Fruit fly (Drosophila melanogaster) whole organism, embryonic: Measurements from ENCODE around the gene CG12010.

Experiments used
- Adf1 ChIP-seq: fragments of 200-800 bp; sonication (Bioruptor generic); IDR thresholded peaks from 2 replicates; pipeline ENCODE4 v1.3.6; 2022; ENCODE audit warnings: missing biosample characterization, missing genetic modification characterization
- Antp ChIP-seq: fragments of 200-800 bp; sonication (Bioruptor generic); optimal IDR thresholded peaks from 3 replicates; lab custom pipeline; 2016; ENCODE audit warnings: missing biosample characterization, missing genetic modification characterization
- B-H2 ChIP-seq: fragments of 200-800 bp; sonication (Bioruptor generic); optimal IDR thresholded peaks from 2 replicates; lab custom pipeline; 2018; ENCODE audit warnings: missing biosample characterization, mild to moderate bottlenecking, missing genetic modification characterization
- Blimp-1 ChIP-seq: fragments of 200-800 bp; sonication (Bioruptor generic); optimal IDR thresholded peaks from 3 replicates; lab custom pipeline; 2018; ENCODE audit warnings: missing biosample characterization, missing genetic modification characterization, mild to moderate bottlenecking, moderate library complexity, missing genetic modification reagents
- BtbVII ChIP-seq: fragments of 200-800 bp; sonication (Bioruptor generic); optimal IDR thresholded peaks from 3 replicates; lab custom pipeline; 2017; ENCODE audit warnings: missing biosample characterization, mild to moderate bottlenecking, missing genetic modification characterization
- CG10209 ChIP-seq: fragments of 200-800 bp; sonication (Bioruptor generic); optimal IDR thresholded peaks from 3 replicates; lab custom pipeline; 2017; ENCODE audit warnings: missing biosample characterization, mild to moderate bottlenecking, missing genetic modification characterization, missing genetic modification reagents
- CG11093 ChIP-seq: fragments of 200-800 bp; sonication (Bioruptor generic); IDR thresholded peaks from 3 replicates; pipeline ENCODE4 v1.3.6; 2022; ENCODE audit warnings: missing biosample characterization, missing genetic modification characterization
- CG12236 ChIP-seq: fragments of 200-800 bp; sonication (Bioruptor generic); optimal IDR thresholded peaks from 2 replicates; lab custom pipeline; 2016; ENCODE audit warnings: missing biosample characterization, missing genetic modification characterization
- CG12299 ChIP-seq: fragments of 200-800 bp; sonication (Bioruptor generic); optimal IDR thresholded peaks from 2 replicates; lab custom pipeline; 2018; ENCODE audit warnings: missing biosample characterization, mild to moderate bottlenecking, missing genetic modification characterization
- CG12769 ChIP-seq: fragments of 200-800 bp; sonication (Bioruptor generic); optimal IDR thresholded peaks from 2 replicates; lab custom pipeline; 2019; ENCODE audit warnings: missing biosample characterization, mild to moderate bottlenecking, missing genetic modification characterization, moderate library complexity
- CG15073 ChIP-seq: fragments of 200-800 bp; sonication (Bioruptor generic); optimal IDR thresholded peaks from 2 replicates; lab custom pipeline; 2016; ENCODE audit warnings: missing biosample characterization, missing genetic modification characterization
- CG16863 ChIP-seq: fragments of 200-800 bp; sonication (Bioruptor generic); optimal IDR thresholded peaks from 3 replicates; lab custom pipeline; 2016; ENCODE audit warnings: missing biosample characterization, missing genetic modification characterization
- CG2202 ChIP-seq: fragments of 200-800 bp; sonication (Bioruptor generic); optimal IDR thresholded peaks from 2 replicates; lab custom pipeline; 2018; ENCODE audit warnings: missing biosample characterization, mild to moderate bottlenecking, missing genetic modification characterization
- CG4282 ChIP-seq: fragments of 200-800 bp; sonication (Bioruptor generic); optimal IDR thresholded peaks from 2 replicates; lab custom pipeline; 2016; ENCODE audit warnings: missing biosample characterization, missing genetic modification characterization
- CG4617 ChIP-seq: fragments of 200-800 bp; sonication (Bioruptor generic); optimal IDR thresholded peaks from 3 replicates; lab custom pipeline; 2016; ENCODE audit warnings: missing biosample characterization, missing genetic modification characterization, borderline replicate concordance
- CG7556 ChIP-seq: fragments of 200-800 bp; sonication (Bioruptor generic); optimal IDR thresholded peaks from 2 replicates; lab custom pipeline; 2017; ENCODE audit warnings: missing biosample characterization, mild to moderate bottlenecking, missing genetic modification characterization
- CG7928 ChIP-seq: fragments of 200-800 bp; sonication (Bioruptor generic); optimal IDR thresholded peaks from 2 replicates; lab custom pipeline; 2017; ENCODE audit warnings: missing biosample characterization, mild to moderate bottlenecking, missing genetic modification characterization
- CG8281 ChIP-seq: fragments of 200-800 bp; sonication (Bioruptor generic); optimal IDR thresholded peaks from 2 replicates; lab custom pipeline; 2018; ENCODE audit warnings: missing biosample characterization, mild to moderate bottlenecking, missing genetic modification characterization, moderate library complexity
- CG9437 ChIP-seq: fragments of 200-800 bp; sonication (Bioruptor generic); optimal IDR thresholded peaks from 2 replicates; lab custom pipeline; 2018; ENCODE audit warnings: missing biosample characterization, mild to moderate bottlenecking, missing genetic modification characterization
- CHES-1-like ChIP-seq: fragments of 200-800 bp; sonication (Bioruptor generic); optimal IDR thresholded peaks from 2 replicates; lab custom pipeline; 2016; ENCODE audit warnings: missing biosample characterization, missing genetic modification characterization
- Camta ChIP-seq: fragments of 200-800 bp; sonication (Bioruptor generic); optimal IDR thresholded peaks from 2 replicates; lab custom pipeline; 2016; ENCODE audit warnings: missing biosample characterization, missing genetic modification characterization
- Chrac-16 ChIP-seq: fragments of 200-800 bp; sonication (Bioruptor generic); optimal IDR thresholded peaks from 3 replicates; lab custom pipeline; 2016; ENCODE audit warnings: missing biosample characterization, missing genetic modification characterization
- Dek ChIP-seq: fragments of 200-800 bp; sonication (Bioruptor generic); optimal IDR thresholded peaks from 3 replicates; lab custom pipeline; 2019; ENCODE audit warnings: missing biosample characterization, mild to moderate bottlenecking, missing genetic modification characterization, moderate library complexity
- Doc3 ChIP-seq: fragments of 200-800 bp; sonication (Bioruptor generic); IDR thresholded peaks from 3 replicates; pipeline ENCODE4 v1.3.6; 2022; ENCODE audit warnings: missing biosample characterization, missing genetic modification characterization; ENCODE audit not compliant: partially characterized antibody
- Ets65A ChIP-seq: fragments of 200-800 bp; sonication (Bioruptor generic); peaks from one replicate; lab custom pipeline; 2016; ENCODE audit warnings: missing biosample characterization, missing genetic modification characterization
- H2.0 ChIP-seq: fragments of 200-800 bp; sonication (Bioruptor generic); IDR thresholded peaks from 2 replicates; pipeline ENCODE4 v1.3.6; 2022; ENCODE audit warnings: missing biosample characterization, missing genetic modification characterization
- HLH3B ChIP-seq: fragments of 200-800 bp; sonication (Bioruptor generic); IDR thresholded peaks from 2 replicates; pipeline ENCODE4 v1.3.6; 2022; ENCODE audit warnings: missing biosample characterization, missing genetic modification characterization
- HmgD ChIP-seq: fragments of 200-800 bp; sonication (Bioruptor generic); optimal IDR thresholded peaks from 3 replicates; lab custom pipeline; 2016; ENCODE audit warnings: missing biosample characterization, missing genetic modification characterization
- Lhr ChIP-seq: fragments of 200-800 bp; sonication (Bioruptor generic); optimal IDR thresholded peaks from 3 replicates; lab custom pipeline; 2017; ENCODE audit warnings: mild to moderate bottlenecking, missing biosample characterization, missing genetic modification reagents, missing genetic modification characterization
- Myb ChIP-seq: fragments of 200-800 bp; sonication (Bioruptor generic); optimal IDR thresholded peaks from 2 replicates; lab custom pipeline; 2016; ENCODE audit warnings: missing biosample characterization, missing genetic modification characterization
- NC2β ChIP-seq: fragments of 200-800 bp; sonication (Bioruptor generic); optimal IDR thresholded peaks from 2 replicates; lab custom pipeline; 2016; ENCODE audit warnings: missing biosample characterization, missing genetic modification characterization
- Rfx ChIP-seq: fragments of 200-800 bp; sonication (Bioruptor generic); IDR thresholded peaks from 2 replicates; pipeline ENCODE4 v1.3.6; 2022; ENCODE audit warnings: missing biosample characterization, missing genetic modification characterization
- Sox102F ChIP-seq: fragments of 200-800 bp; sonication (Bioruptor generic); optimal IDR thresholded peaks from 2 replicates; lab custom pipeline; 2018; ENCODE audit warnings: missing biosample characterization, mild to moderate bottlenecking, missing genetic modification characterization, moderate library complexity
- Taf1 ChIP-seq: fragments of 200-800 bp; sonication (Bioruptor generic); IDR thresholded peaks from 2 replicates; pipeline ENCODE4 v1.3.6; 2022; ENCODE audit warnings: missing biosample characterization, missing genetic modification characterization
- Xbp1 ChIP-seq: fragments of 200-800 bp; sonication (Bioruptor generic); optimal IDR thresholded peaks from 3 replicates; lab custom pipeline; 2016; ENCODE audit warnings: missing biosample characterization, mild to moderate bottlenecking, missing genetic modification characterization
- ap ChIP-seq: fragments of 200-800 bp; sonication (Bioruptor generic); IDR thresholded peaks from 2 replicates; pipeline ENCODE4 v1.3.6; 2022; ENCODE audit warnings: missing biosample characterization, missing genetic modification characterization
- ato ChIP-seq: fragments of 200-800 bp; sonication (Bioruptor generic); IDR thresholded peaks from 2 replicates; pipeline ENCODE4 v1.3.6; 2022; ENCODE audit warnings: missing biosample characterization, missing genetic modification characterization; ENCODE audit not compliant: partially characterized antibody
- caup ChIP-seq: fragments of 200-800 bp; sonication (Bioruptor generic); optimal IDR thresholded peaks from 3 replicates; lab custom pipeline; 2017; ENCODE audit warnings: missing biosample characterization, mild to moderate bottlenecking, missing genetic modification characterization, moderate library complexity; ENCODE audit not compliant: severe bottlenecking
- croc ChIP-seq: fragments of 200-800 bp; sonication (Bioruptor generic); conservative IDR thresholded peaks from 3 replicates; pipeline ENCODE4 v1.3.6; 2022; ENCODE audit warnings: missing biosample characterization, missing genetic modification characterization
- eve ChIP-seq, 2 experiments: fragments of >200 bp; optimal IDR thresholded peaks; 2 replicates each; lab custom pipeline; 2017; ENCODE audit warnings: missing biosample characterization in 2 of 2, missing genetic modification characterization in 2 of 2
- grau ChIP-seq: fragments of 200-800 bp; optimal IDR thresholded peaks from 3 replicates; lab custom pipeline; 2019; ENCODE audit warnings: missing biosample characterization, mild to moderate bottlenecking, missing genetic modification characterization, moderate library complexity
- her ChIP-seq: fragments of 200-800 bp; sonication (Bioruptor generic); optimal IDR thresholded peaks from 2 replicates; lab custom pipeline; 2016; ENCODE audit warnings: missing biosample characterization, missing genetic modification characterization
- lola ChIP-seq, 3 experiments: fragments of >200 bp in 2 of 3; fragments of 200-800 bp in 1 of 3; sonication (Bioruptor generic) in 1 of 3; optimal IDR thresholded peaks; 2 replicates each; lab custom pipeline; 2017 to 2019; ENCODE audit warnings: missing biosample characterization in 3 of 3, missing genetic modification characterization in 3 of 3, mild to moderate bottlenecking in 1 of 3, moderate library complexity in 1 of 3
- nmo ChIP-seq: fragments of 200-800 bp; sonication (Bioruptor generic); optimal IDR thresholded peaks from 2 replicates; lab custom pipeline; 2018; ENCODE audit warnings: missing biosample characterization, mild to moderate bottlenecking, missing genetic modification characterization, moderate library complexity
- pfk ChIP-seq: fragments of 200-800 bp; sonication (Bioruptor generic); optimal IDR thresholded peaks from 2 replicates; lab custom pipeline; 2018; ENCODE audit warnings: missing biosample characterization, mild to moderate bottlenecking, missing genetic modification characterization, moderate library complexity
- phol ChIP-seq: fragments of 200-800 bp; sonication (Bioruptor generic); optimal IDR thresholded peaks from 3 replicates; lab custom pipeline; 2018; ENCODE audit warnings: missing biosample characterization, mild to moderate bottlenecking, missing genetic modification characterization, moderate library complexity
- pita ChIP-seq: fragments of 200-800 bp; sonication (Bioruptor generic); optimal IDR thresholded peaks from 2 replicates; lab custom pipeline; 2017; ENCODE audit warnings: missing biosample characterization, mild to moderate bottlenecking, missing genetic modification characterization
- pnt ChIP-seq: fragments of 200-800 bp; sonication (Bioruptor generic); optimal IDR thresholded peaks from 3 replicates; lab custom pipeline; 2016; ENCODE audit warnings: missing biosample characterization, missing genetic modification characterization
- schlank ChIP-seq: fragments of 200-800 bp; sonication (Bioruptor generic); optimal IDR thresholded peaks from 2 replicates; lab custom pipeline; 2018; ENCODE audit warnings: missing biosample characterization, mild to moderate bottlenecking, missing genetic modification characterization
- shn ChIP-seq: fragments of 200-800 bp; sonication (Bioruptor generic); optimal IDR thresholded peaks from 3 replicates; lab custom pipeline; 2016; ENCODE audit warnings: missing biosample characterization, missing genetic modification characterization
- tio ChIP-seq: fragments of 200-800 bp; sonication (Bioruptor generic); optimal IDR thresholded peaks from 2 replicates; lab custom pipeline; 2017; ENCODE audit warnings: missing biosample characterization, missing genetic modification characterization, inconsistent platforms

CG12010 gene

DNA sequence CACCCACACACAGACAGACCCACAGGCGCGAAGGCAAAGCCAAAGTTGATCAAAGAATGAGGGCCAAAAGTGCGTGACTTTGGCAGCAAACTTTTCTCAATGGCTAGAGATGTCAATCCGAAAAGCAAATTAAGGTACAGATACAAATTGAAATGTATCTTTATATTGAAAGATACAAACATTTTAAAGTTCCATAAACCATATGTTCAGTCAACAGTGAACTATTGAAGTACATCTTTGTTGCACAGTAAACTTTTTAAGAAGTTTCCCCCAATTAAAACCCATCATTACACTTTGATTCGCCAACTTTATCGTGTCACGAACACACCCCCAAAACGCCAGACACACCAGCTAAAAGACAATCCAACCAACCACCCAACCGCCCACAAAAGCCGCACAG, 37.6 kb downstream of the CG12010 start (continued):
- TF ChIP-seq Ets65A (peak; percentile 5), tio (no peak), caup (GFP tag; lab: Kevin White, UChicago) (peak; percentile 42), pita (GFP tag; lab: Kevin White, UChicago) (no peak), ap (GFP tag; lab: Robert Waterston, UW) (no peak), Sox102F (peak; percentile 41), Myb (no peak), Dek (tag; lab: Kevin White, UChicago) (no peak), CG15073 (no peak), Rfx (GFP tag; lab: Robert Waterston, UW) (0 out of 2 replicates have a peak, but pooled peaks have one; percentile 30), Xbp1 (no peak), CG7928 (GFP tag; lab: Kevin White, UChicago) (no peak), pfk (GFP tag; lab: Kevin White, UChicago) (no peak), CG11093 (GFP tag; lab: Robert Waterston, UW) (no peak), Camta (GFP tag; lab: Kevin White, UChicago) (no peak), Lhr (GFP tag; lab: Kevin White, UChicago) (no peak), Chrac-16 (GFP tag; lab: Kevin White, UChicago) (no peak), shn (GFP tag; lab: Kevin White, UChicago) (no peak), CG12769 (tag; lab: Kevin White, UChicago) (peak; percentile 24), CG9437 (GFP tag; lab: Kevin White, UChicago) (no peak), CG10209 (GFP tag; lab: Kevin White, UChicago) (peak; percentile 27), NC2β (no peak), CG16863 (peak; percentile 15), HmgD (GFP tag; lab: Kevin White, UChicago) (no peak), phol (no peak), eve (GFP tag; optimal IDR thresholded peaks at IDR 0.05; lab: Kevin White, UChicago) (peak in 1 of 2 experiments; percentile 62), H2.0 (GFP tag; lab: Robert Waterston, UW) (no peak), Taf1 (GFP tag; lab: Robert Waterston, UW) (no peak; the same call in 1 of the 2 replicates), CG7556 (peak; percentile 59), HLH3B (GFP tag; lab: Robert Waterston, UW) (no peak), schlank (tag; lab: Kevin White, UChicago) (no peak), nmo (GFP tag; lab: Kevin White, UChicago) (peak; percentile 8), CG4617 (GFP tag; lab: Kevin White, UChicago) (no peak), CG12236 (no peak), CG2202 (tag; lab: Kevin White, UChicago) (no peak), lola (GFP tag; optimal IDR thresholded peaks at IDR 0.05; lab: Kevin White, UChicago) (no peak), her (peak; percentile 44), ato (GFP tag; lab: Robert Waterston, UW) (no peak), BtbVII (GFP tag; lab: Kevin White, UChicago) (peak; percentile 20), CG8281 (no peak), Adf1 (GFP tag; lab: Robert Waterston, UW) (no peak), CG12299 (tag; lab: Kevin White, UChicago) (no peak), CG4282 (no peak), Antp (GFP tag; lab: Kevin White, UChicago) (peak; percentile 0), Doc3 (GFP tag; lab: Robert Waterston, UW) (peak; percentile 61; the same call in 2 of the 3 replicates), pnt (GFP tag; lab: Kevin White, UChicago) (no peak), grau (tag; lab: Kevin White, UChicago) (peak; percentile 52), croc (GFP tag; lab: Robert Waterston, UW) (no peak), Blimp-1 (GFP tag; lab: Kevin White, UChicago) (no peak), B-H2 (GFP tag; lab: Kevin White, UChicago) (no peak), CHES-1-like (GFP tag; lab: Kevin White, UChicago) (peak; percentile 36)
